Fruit fly (Drosophila melanogaster) whole organism, embryonic: ENCODE data around the gene meso18E.

Experiments used
- ATbp ChIP-seq: fragments of 200-800 bp; sonication (Bioruptor generic); optimal IDR thresholded peaks from 2 replicates; lab custom pipeline; 2017; ENCODE audit warnings: missing biosample characterization, mild to moderate bottlenecking, missing genetic modification characterization, missing genetic modification reagents
- Bgb ChIP-seq: fragments of 200-800 bp; sonication (Bioruptor generic); IDR thresholded peaks from 2 replicates; pipeline ENCODE4 v1.3.6; 2022; ENCODE audit warnings: missing biosample characterization, missing genetic modification characterization; ENCODE audit not compliant: partially characterized antibody
- CG10267 ChIP-seq: fragments of 200-800 bp; sonication (Bioruptor generic); optimal IDR thresholded peaks from 2 replicates; lab custom pipeline; 2018; ENCODE audit warnings: missing biosample characterization, mild to moderate bottlenecking, missing genetic modification characterization, moderate library complexity
- CG10959 ChIP-seq: fragments of 200-800 bp; sonication (Bioruptor generic); IDR thresholded peaks from 2 replicates; pipeline ENCODE4 v1.3.6; 2022; ENCODE audit warnings: missing biosample characterization, missing genetic modification characterization
- CG10979 ChIP-seq: fragments of 200-800 bp; sonication (Bioruptor generic); optimal IDR thresholded peaks from 2 replicates; lab custom pipeline; 2018; ENCODE audit warnings: missing biosample characterization, mild to moderate bottlenecking, missing genetic modification characterization, moderate library complexity
- CG11398 ChIP-seq: fragments of 200-800 bp; sonication (Bioruptor generic); optimal IDR thresholded peaks from 2 replicates; lab custom pipeline; 2016; ENCODE audit warnings: missing biosample characterization, missing genetic modification characterization
- CG11456 ChIP-seq: fragments of 200-800 bp; sonication (Bioruptor generic); IDR thresholded peaks from 3 replicates; pipeline ENCODE4 v1.3.6; 2022; ENCODE audit warnings: missing biosample characterization, missing genetic modification characterization
- CG12236 ChIP-seq: fragments of 200-800 bp; sonication (Bioruptor generic); optimal IDR thresholded peaks from 2 replicates; lab custom pipeline; 2016; ENCODE audit warnings: missing biosample characterization, missing genetic modification characterization
- CG12391 ChIP-seq: fragments of 200-800 bp; sonication (Bioruptor generic); optimal IDR thresholded peaks from 3 replicates; lab custom pipeline; 2018; ENCODE audit warnings: missing biosample characterization, mild to moderate bottlenecking, missing genetic modification characterization, moderate library complexity
- CG15479 ChIP-seq: fragments of 200-800 bp; sonication (Bioruptor generic); optimal IDR thresholded peaks from 3 replicates; lab custom pipeline; 2019; ENCODE audit warnings: missing biosample characterization, mild to moderate bottlenecking, missing genetic modification characterization, moderate library complexity
- CG17385 ChIP-seq: fragments of 200-800 bp; sonication (Bioruptor generic); optimal IDR thresholded peaks from 3 replicates; lab custom pipeline; 2018; ENCODE audit warnings: missing biosample characterization, mild to moderate bottlenecking, missing genetic modification characterization
- CG18476 ChIP-seq: fragments of 200-800 bp; sonication (Bioruptor generic); optimal IDR thresholded peaks from 2 replicates; lab custom pipeline; 2016; ENCODE audit warnings: missing biosample characterization, mild to moderate bottlenecking, missing genetic modification characterization
- CG18619 ChIP-seq: fragments of 200-800 bp; sonication (Bioruptor generic); optimal IDR thresholded peaks from 3 replicates; lab custom pipeline; 2017; ENCODE audit warnings: missing biosample characterization, mild to moderate bottlenecking, missing genetic modification characterization
- CG2712 ChIP-seq: fragments of 200-800 bp; optimal IDR thresholded peaks from 3 replicates; lab custom pipeline; 2019; ENCODE audit warnings: missing biosample characterization, mild to moderate bottlenecking, missing genetic modification characterization, moderate library complexity
- CG31388 ChIP-seq: fragments of 200-800 bp; sonication (Bioruptor generic); optimal IDR thresholded peaks from 2 replicates; lab custom pipeline; 2016; ENCODE audit warnings: missing biosample characterization, missing genetic modification characterization
- CG3726 ChIP-seq: fragments of 200-800 bp; sonication (Bioruptor generic); IDR thresholded peaks from 3 replicates; pipeline ENCODE4, ENCODE4 v1.3.6; 2022; ENCODE audit warnings: missing biosample characterization, missing genetic modification characterization
- CG6683 ChIP-seq: fragments of 200-800 bp; sonication (Bioruptor generic); optimal IDR thresholded peaks from 2 replicates; lab custom pipeline; 2017; ENCODE audit warnings: missing biosample characterization, mild to moderate bottlenecking, missing genetic modification characterization, missing genetic modification reagents
- CG6854 ChIP-seq: fragments of 200-800 bp; sonication (Bioruptor generic); optimal IDR thresholded peaks from 3 replicates; lab custom pipeline; 2017; ENCODE audit warnings: missing biosample characterization, mild to moderate bottlenecking, missing genetic modification characterization
- CG7271 ChIP-seq: fragments of 200-800 bp; sonication (Bioruptor generic); optimal IDR thresholded peaks from 2 replicates; lab custom pipeline; 2018; ENCODE audit warnings: missing biosample characterization, mild to moderate bottlenecking, missing genetic modification characterization, moderate library complexity
- CG7556 ChIP-seq: fragments of 200-800 bp; sonication (Bioruptor generic); optimal IDR thresholded peaks from 2 replicates; lab custom pipeline; 2017; ENCODE audit warnings: missing biosample characterization, mild to moderate bottlenecking, missing genetic modification characterization
- CG8089 ChIP-seq: fragments of 200-800 bp; sonication (Bioruptor generic); optimal IDR thresholded peaks from 3 replicates; lab custom pipeline; 2016; ENCODE audit warnings: missing biosample characterization, missing genetic modification characterization
- CG8765 ChIP-seq: fragments of 200-800 bp; sonication (Bioruptor generic); IDR thresholded peaks from 2 replicates; pipeline ENCODE4 v1.3.6; 2022; ENCODE audit warnings: missing biosample characterization, missing genetic modification characterization
- CG8944 ChIP-seq: fragments of 200-800 bp; sonication (Bioruptor generic); optimal IDR thresholded peaks from 3 replicates; lab custom pipeline; 2016; ENCODE audit warnings: missing biosample characterization, missing genetic modification characterization
- CG9727 ChIP-seq: fragments of 200-800 bp; sonication (Bioruptor generic); optimal IDR thresholded peaks from 3 replicates; lab custom pipeline; 2017; ENCODE audit warnings: missing biosample characterization, mild to moderate bottlenecking, missing genetic modification characterization
- Dbx ChIP-seq: fragments of 200-800 bp; sonication (Bioruptor generic); IDR thresholded peaks from 3 replicates; pipeline ENCODE4 v1.3.6; 2022; ENCODE audit warnings: missing biosample characterization, missing genetic modification characterization
- Drgx ChIP-seq: fragments of 200-800 bp; sonication (Bioruptor generic); IDR thresholded peaks from 2 replicates; pipeline ENCODE4 v1.3.6; 2022; ENCODE audit warnings: missing biosample characterization, missing genetic modification characterization
- Hmx ChIP-seq: fragments of 200-800 bp; sonication (Bioruptor generic); optimal IDR thresholded peaks from 2 replicates; lab custom pipeline; 2016; ENCODE audit warnings: missing biosample characterization, missing genetic modification characterization
- MESR4 ChIP-seq: fragments of 200-800 bp; sonication (Bioruptor generic); optimal IDR thresholded peaks from 2 replicates; lab custom pipeline; 2018; ENCODE audit warnings: missing biosample characterization, mild to moderate bottlenecking, missing genetic modification characterization, moderate library complexity
- Max ChIP-seq: fragments of 200-800 bp; sonication (Bioruptor generic); optimal IDR thresholded peaks from 2 replicates; lab custom pipeline; 2016; ENCODE audit warnings: missing biosample characterization, mild to moderate bottlenecking, missing genetic modification characterization
- Meics ChIP-seq: fragments of 200-800 bp; sonication (Bioruptor generic); optimal IDR thresholded peaks from 2 replicates; lab custom pipeline; 2017; ENCODE audit warnings: missing biosample characterization, mild to moderate bottlenecking, missing genetic modification characterization
- Rx ChIP-seq: fragments of 200-800 bp; sonication (Bioruptor generic); IDR thresholded peaks from 2 replicates; pipeline ENCODE4 v1.3.6; 2022; ENCODE audit warnings: missing biosample characterization, missing genetic modification characterization
- Sry-β ChIP-seq: fragments of 200-800 bp; sonication (Bioruptor generic); optimal IDR thresholded peaks from 2 replicates; lab custom pipeline; 2018; ENCODE audit warnings: missing biosample characterization, mild to moderate bottlenecking, missing genetic modification characterization, moderate library complexity
- bab2 ChIP-seq: fragments of 200-800 bp; sonication (Bioruptor generic); optimal IDR thresholded peaks from 2 replicates; lab custom pipeline; 2016; ENCODE audit warnings: missing biosample characterization, missing genetic modification characterization
- ci ChIP-seq: fragments of 200-800 bp; sonication (Bioruptor generic); IDR thresholded peaks from 3 replicates; pipeline ENCODE4 v1.3.6; 2022; ENCODE audit warnings: missing biosample characterization, missing genetic modification characterization
- corto ChIP-seq: fragments of 200-800 bp; sonication (Bioruptor generic); optimal IDR thresholded peaks from 2 replicates; lab custom pipeline; 2016; ENCODE audit warnings: missing biosample characterization, mild to moderate bottlenecking, missing genetic modification characterization, moderate library complexity
- gem ChIP-seq: fragments of 200-800 bp; sonication (Bioruptor generic); optimal IDR thresholded peaks from 2 replicates; lab custom pipeline; 2019; ENCODE audit warnings: missing biosample characterization, mild to moderate bottlenecking, missing genetic modification characterization, moderate library complexity
- gsb-n ChIP-seq: fragments of 200-800 bp; sonication (Bioruptor generic); optimal IDR thresholded peaks from 3 replicates; lab custom pipeline; 2018; ENCODE audit warnings: missing biosample characterization, mild to moderate bottlenecking, missing genetic modification characterization
- kah ChIP-seq: fragments of 200-800 bp; sonication (Bioruptor generic); optimal IDR thresholded peaks from 2 replicates; lab custom pipeline; 2018; ENCODE audit warnings: missing biosample characterization, mild to moderate bottlenecking, missing genetic modification characterization
- kay ChIP-seq: fragments of 200-800 bp; sonication (Bioruptor generic); optimal IDR thresholded peaks from 2 replicates; lab custom pipeline; 2016; ENCODE audit warnings: missing biosample characterization, missing genetic modification characterization
- knrl ChIP-seq: fragments of 200-800 bp; sonication (Bioruptor generic); IDR thresholded peaks from 3 replicates; pipeline ENCODE4 v1.3.6; 2022; ENCODE audit warnings: missing biosample characterization, missing genetic modification characterization; ENCODE audit not compliant: partially characterized antibody
- lilli ChIP-seq: fragments of 200-800 bp; sonication (Bioruptor generic); optimal IDR thresholded peaks from 3 replicates; lab custom pipeline; 2016; ENCODE audit warnings: missing biosample characterization, missing genetic modification characterization
- p53 ChIP-seq: fragments of 200-800 bp; sonication (Bioruptor generic); optimal IDR thresholded peaks from 2 replicates; lab custom pipeline; 2016; ENCODE audit warnings: missing biosample characterization, missing genetic modification characterization
- pb ChIP-seq: fragments of 200-800 bp; sonication (Bioruptor generic); optimal IDR thresholded peaks from 3 replicates; lab custom pipeline; 2016; ENCODE audit warnings: missing biosample characterization, missing genetic modification characterization
- repo ChIP-seq: fragments of 200-800 bp; sonication (Bioruptor generic); optimal IDR thresholded peaks from 2 replicates; lab custom pipeline; 2016; ENCODE audit warnings: missing biosample characterization, missing genetic modification characterization
- rib ChIP-seq: fragments of 200-800 bp; sonication (Bioruptor generic); IDR thresholded peaks from 2 replicates; pipeline ENCODE4 v1.3.6; 2022; ENCODE audit warnings: missing biosample characterization, missing genetic modification characterization
- slou ChIP-seq: fragments of 200-800 bp; sonication (Bioruptor generic); optimal IDR thresholded peaks from 3 replicates; lab custom pipeline; 2016; ENCODE audit warnings: missing biosample characterization, missing genetic modification characterization
- sna ChIP-seq: fragments of 200-800 bp; sonication (Bioruptor generic); IDR thresholded peaks from 2 replicates; pipeline ENCODE4 v1.3.6; 2022; ENCODE audit warnings: missing biosample characterization, missing genetic modification characterization; ENCODE audit not compliant: partially characterized antibody
- sob ChIP-seq: fragments of 200-800 bp; sonication (Bioruptor generic); IDR thresholded peaks from 2 replicates; pipeline ENCODE4 v1.3.6; 2022; ENCODE audit warnings: missing biosample characterization, missing genetic modification characterization
- stc ChIP-seq: fragments of 200-800 bp; sonication (Bioruptor generic); IDR thresholded peaks from 2 replicates; pipeline ENCODE4 v1.3.6; 2022; ENCODE audit warnings: missing biosample characterization, missing genetic modification characterization
- tio ChIP-seq: fragments of 200-800 bp; sonication (Bioruptor generic); optimal IDR thresholded peaks from 2 replicates; lab custom pipeline; 2017; ENCODE audit warnings: missing biosample characterization, missing genetic modification characterization, inconsistent platforms
- zfh1 ChIP-seq: fragments of 200-800 bp; sonication (Bioruptor generic); IDR thresholded peaks from 3 replicates; pipeline ENCODE4 v1.3.6; 2022; ENCODE audit warnings: missing biosample characterization, missing genetic modification characterization

The meso18E gene

dm6 chrX:19697255-19697877 is 15.5 kb downstream of the meso18E start (continued):
- TF ChIP-seq repo (no peak), gem (no peak), pb (no peak), corto (GFP tag; lab: Kevin White, UChicago) (no peak), kah (GFP tag; lab: Kevin White, UChicago) (no peak), CG2712 (tag; lab: Kevin White, UChicago) (peak; percentile 3), CG31388 (GFP tag; lab: Kevin White, UChicago) (no peak), CG7271 (tag; lab: Kevin White, UChicago) (no peak), CG10959 (GFP tag; lab: Robert Waterston, UW) (no peak), CG17385 (GFP tag; lab: Kevin White, UChicago) (no peak), CG18619 (no peak), Hmx (GFP tag; lab: Kevin White, UChicago) (no peak), Drgx (GFP tag; lab: Robert Waterston, UW) (no peak), Meics (GFP tag; lab: Kevin White, UChicago) (no peak), tio (GFP tag; lab: Kevin White, UChicago) (no peak), CG18476 (GFP tag; lab: Kevin White, UChicago) (no peak), lilli (GFP tag; lab: Kevin White, UChicago) (no peak), MESR4 (GFP tag; lab: Kevin White, UChicago) (peak; percentile 20), sna (GFP tag; lab: Robert Waterston, UW) (no peak), kay (GFP tag; lab: Kevin White, UChicago) (peak; percentile 21), CG11398 (GFP tag; lab: Kevin White, UChicago) (no peak), ci (GFP tag; lab: Robert Waterston, UW) (peak; percentile 56; the same call in 1 of the 3 replicates), CG8765 (GFP tag; lab: Robert Waterston, UW) (no peak), CG7556 (GFP tag; lab: Kevin White, UChicago) (no peak), CG3726 (no peak), stc (no peak), CG6854 (GFP tag; lab: Kevin White, UChicago) (no peak), CG12391 (tag; lab: Kevin White, UChicago) (no peak), Bgb (GFP tag; lab: Robert Waterston, UW) (no peak), rib (no peak), CG10979 (tag; lab: Kevin White, UChicago) (no peak), CG6683 (GFP tag; lab: Kevin White, UChicago) (no peak), slou (GFP tag; lab: Kevin White, UChicago) (no peak), CG11456 (GFP tag; lab: Robert Waterston, UW) (0 out of 3 replicates have a peak, but pooled peaks have one; percentile 22), ATbp (peak; percentile 23), CG9727 (GFP tag; lab: Kevin White, UChicago) (no peak), CG15479 (GFP tag; lab: Kevin White, UChicago) (peak; percentile 62), CG12236 (GFP tag; lab: Kevin White, UChicago) (no peak), gsb-n (no peak), CG8089 (GFP tag; lab: Kevin White, UChicago) (no peak), knrl (GFP tag; lab: Robert Waterston, UW) (no peak), Max (GFP tag; lab: Kevin White, UChicago) (no peak), p53 (GFP tag; lab: Kevin White, UChicago) (no peak), Dbx (GFP tag; lab: Robert Waterston, UW) (no peak), Rx (GFP tag; lab: Robert Waterston, UW) (no peak), sob (0 out of 2 replicates have a peak, but pooled peaks have one; percentile 15), bab2 (GFP tag; lab: Kevin White, UChicago) (no peak), zfh1 (0 out of 3 replicates have a peak, but pooled peaks have one; percentile 27), CG8944 (GFP tag; lab: Kevin White, UChicago) (no peak), CG10267 (tag; lab: Kevin White, UChicago) (no peak), Sry-β (GFP tag; lab: Kevin White, UChicago) (no peak)
